Fruit fly (Drosophila melanogaster) whole organism, embryonic: ENCODE data around the gene grsm.

ENCODE experiments used
- ATbp ChIP-seq: fragments of 200-800 bp; sonication (Bioruptor generic); optimal IDR thresholded peaks from 2 replicates; lab custom pipeline; 2017; ENCODE audit warnings: missing biosample characterization, mild to moderate bottlenecking, missing genetic modification characterization, missing genetic modification reagents
- Ada2b ChIP-seq: fragments of 200-800 bp; sonication (Bioruptor generic); IDR thresholded peaks from 2 replicates; pipeline ENCODE4 v1.3.6; 2022; ENCODE audit warnings: missing biosample characterization, missing genetic modification characterization
- Atf3 ChIP-seq: fragments of 200-800 bp; sonication (Bioruptor generic); optimal IDR thresholded peaks from 3 replicates; lab custom pipeline; 2016; ENCODE audit warnings: missing biosample characterization, missing genetic modification characterization
- Bgb ChIP-seq: fragments of 200-800 bp; sonication (Bioruptor generic); IDR thresholded peaks from 2 replicates; pipeline ENCODE4 v1.3.6; 2022; ENCODE audit warnings: missing biosample characterization, missing genetic modification characterization; ENCODE audit not compliant: partially characterized antibody
- CG10462 ChIP-seq: fragments of 200-800 bp; sonication (Bioruptor generic); optimal IDR thresholded peaks from 2 replicates; lab custom pipeline; 2016; ENCODE audit warnings: missing biosample characterization, missing genetic modification characterization
- CG10979 ChIP-seq: fragments of 200-800 bp; sonication (Bioruptor generic); optimal IDR thresholded peaks from 2 replicates; lab custom pipeline; 2018; ENCODE audit warnings: missing biosample characterization, mild to moderate bottlenecking, missing genetic modification characterization, moderate library complexity
- CG13287 ChIP-seq: fragments of 200-800 bp; sonication (Bioruptor generic); IDR thresholded peaks from 2 replicates; pipeline ENCODE4 v1.3.6; 2022; ENCODE audit warnings: missing biosample characterization, missing genetic modification characterization; ENCODE audit not compliant: partially characterized antibody
- CG16863 ChIP-seq: fragments of 200-800 bp; sonication (Bioruptor generic); optimal IDR thresholded peaks from 3 replicates; lab custom pipeline; 2016; ENCODE audit warnings: missing biosample characterization, missing genetic modification characterization
- CG17612 ChIP-seq: fragments of 200-800 bp; sonication (Bioruptor generic); IDR thresholded peaks from 2 replicates; pipeline ENCODE4 v1.3.6; 2022; ENCODE audit warnings: missing biosample characterization, missing genetic modification characterization
- CG18599 ChIP-seq: fragments of 200-800 bp; sonication (Bioruptor generic); optimal IDR thresholded peaks from 3 replicates; lab custom pipeline; 2017; ENCODE audit warnings: missing biosample characterization, missing genetic modification characterization, mild to moderate bottlenecking, moderate library complexity, missing genetic modification reagents
- CG2202 ChIP-seq: fragments of 200-800 bp; sonication (Bioruptor generic); optimal IDR thresholded peaks from 2 replicates; lab custom pipeline; 2018; ENCODE audit warnings: missing biosample characterization, mild to moderate bottlenecking, missing genetic modification characterization
- CG30020 ChIP-seq: fragments of 200-800 bp; optimal IDR thresholded peaks from 2 replicates; lab custom pipeline; 2019; ENCODE audit warnings: missing biosample characterization, mild to moderate bottlenecking, missing genetic modification characterization, moderate library complexity
- CG30403 ChIP-seq: fragments of 200-800 bp; sonication (Bioruptor generic); optimal IDR thresholded peaks from 3 replicates; lab custom pipeline; 2016; ENCODE audit warnings: missing biosample characterization, missing genetic modification characterization
- CG34224 ChIP-seq: fragments of 200-800 bp; sonication (Bioruptor generic); IDR thresholded peaks from 3 replicates; pipeline ENCODE4 v1.3.6; 2022; ENCODE audit warnings: missing biosample characterization, missing genetic modification characterization; ENCODE audit not compliant: partially characterized antibody
- CG4328 ChIP-seq: fragments of 200-800 bp; sonication (Bioruptor generic); optimal IDR thresholded peaks from 3 replicates; lab custom pipeline; 2017; ENCODE audit warnings: missing biosample characterization, missing genetic modification reagents, missing genetic modification characterization
- CG4617 ChIP-seq: fragments of 200-800 bp; sonication (Bioruptor generic); optimal IDR thresholded peaks from 3 replicates; lab custom pipeline; 2016; ENCODE audit warnings: missing biosample characterization, missing genetic modification characterization, borderline replicate concordance
- CG4730 ChIP-seq: fragments of 200-800 bp; sonication (Bioruptor generic); IDR thresholded peaks from 2 replicates; pipeline ENCODE4 v1.3.6; 2022; ENCODE audit warnings: missing biosample characterization, missing genetic modification characterization
- CG6175 ChIP-seq: fragments of 200-800 bp; sonication (Bioruptor generic); IDR thresholded peaks from 3 replicates; pipeline ENCODE4 v1.3.6; 2022; ENCODE audit warnings: missing biosample characterization, missing genetic modification characterization
- CG6654 ChIP-seq: fragments of 200-800 bp; sonication (Bioruptor generic); optimal IDR thresholded peaks from 2 replicates; lab custom pipeline; 2017; ENCODE audit warnings: missing biosample characterization, mild to moderate bottlenecking, missing genetic modification characterization
- CG6689 ChIP-seq: fragments of 200-800 bp; sonication (Bioruptor generic); IDR thresholded peaks from 2 replicates; pipeline ENCODE4 v1.3.6; 2022; ENCODE audit warnings: missing biosample characterization, missing genetic modification characterization
- CG9437 ChIP-seq: fragments of 200-800 bp; sonication (Bioruptor generic); optimal IDR thresholded peaks from 2 replicates; lab custom pipeline; 2018; ENCODE audit warnings: missing biosample characterization, mild to moderate bottlenecking, missing genetic modification characterization
- CrebB ChIP-seq: fragments of 200-800 bp; sonication (Bioruptor generic); optimal IDR thresholded peaks from 3 replicates; lab custom pipeline; 2018; ENCODE audit warnings: missing biosample characterization, mild to moderate bottlenecking, missing genetic modification characterization
- D19B ChIP-seq: fragments of 200-800 bp; sonication (Bioruptor generic); optimal IDR thresholded peaks from 2 replicates; lab custom pipeline; 2017; ENCODE audit warnings: missing biosample characterization, mild to moderate bottlenecking, missing genetic modification characterization
- Drgx ChIP-seq: fragments of 200-800 bp; sonication (Bioruptor generic); IDR thresholded peaks from 2 replicates; pipeline ENCODE4 v1.3.6; 2022; ENCODE audit warnings: missing biosample characterization, missing genetic modification characterization
- E2f2 ChIP-seq: fragments of 200-800 bp; sonication (Bioruptor generic); IDR thresholded peaks from 2 replicates; pipeline ENCODE4 v1.3.6; 2022; ENCODE audit warnings: missing biosample characterization, missing genetic modification characterization
- Gsc ChIP-seq: fragments of 200-800 bp; sonication (Bioruptor generic); IDR thresholded peaks from 2 replicates; pipeline ENCODE4 v1.3.6; 2022; ENCODE audit warnings: missing biosample characterization, missing genetic modification characterization
- Hmr ChIP-seq: fragments of 200-800 bp; sonication (Bioruptor generic); optimal IDR thresholded peaks from 3 replicates; lab custom pipeline; 2017; ENCODE audit warnings: mild to moderate bottlenecking, missing biosample characterization, missing genetic modification reagents, missing genetic modification characterization
- NFAT ChIP-seq: fragments of 200-800 bp; sonication (Bioruptor generic); IDR thresholded peaks from 2 replicates; pipeline ENCODE4 v1.3.6; 2022; ENCODE audit warnings: missing biosample characterization, missing genetic modification characterization
- PHDP ChIP-seq: fragments of 200-800 bp; sonication (Bioruptor generic); optimal IDR thresholded peaks from 3 replicates; lab custom pipeline; 2018; ENCODE audit warnings: missing biosample characterization, mild to moderate bottlenecking, missing genetic modification characterization, moderate library complexity
- Ptx1 ChIP-seq: fragments of 200-800 bp; sonication (Bioruptor generic); IDR thresholded peaks from 2 replicates; pipeline ENCODE4 v1.3.6; 2022; ENCODE audit warnings: missing biosample characterization, missing genetic modification characterization
- Spps ChIP-seq: fragments of 200-800 bp; sonication (Bioruptor generic); optimal IDR thresholded peaks from 2 replicates; lab custom pipeline; 2018; ENCODE audit warnings: missing biosample characterization, mild to moderate bottlenecking, missing genetic modification characterization
- Sry-β ChIP-seq: fragments of 200-800 bp; sonication (Bioruptor generic); optimal IDR thresholded peaks from 2 replicates; lab custom pipeline; 2018; ENCODE audit warnings: missing biosample characterization, mild to moderate bottlenecking, missing genetic modification characterization, moderate library complexity
- Stat92E ChIP-seq, 3 experiments: fragments of >200 bp in 2 of 3; fragments of 200-800 bp in 1 of 3; sonication (Bioruptor generic) in 1 of 3; optimal IDR thresholded peaks; 2 replicates each; lab custom pipeline; 2017 to 2019; ENCODE audit warnings: missing biosample characterization in 3 of 3, missing genetic modification characterization in 3 of 3, mild to moderate bottlenecking in 1 of 3, moderate library complexity in 1 of 3
- ash1 ChIP-seq: fragments of 200-800 bp; sonication (Bioruptor generic); optimal IDR thresholded peaks from 2 replicates; lab custom pipeline; 2018; ENCODE audit warnings: missing biosample characterization, mild to moderate bottlenecking, missing genetic modification characterization
- bbx ChIP-seq: fragments of 200-800 bp; sonication (Bioruptor generic); IDR thresholded peaks from 2 replicates; pipeline ENCODE4 v1.3.6; 2022; ENCODE audit warnings: missing biosample characterization, missing genetic modification characterization; ENCODE audit not compliant: partially characterized antibody
- bcd ChIP-seq: fragments of 200-800 bp; sonication (Bioruptor generic); optimal IDR thresholded peaks from 2 replicates; lab custom pipeline; 2017; ENCODE audit warnings: missing biosample characterization, mild to moderate bottlenecking, missing genetic modification characterization
- ci ChIP-seq: fragments of 200-800 bp; sonication (Bioruptor generic); IDR thresholded peaks from 3 replicates; pipeline ENCODE4 v1.3.6; 2022; ENCODE audit warnings: missing biosample characterization, missing genetic modification characterization
- croc ChIP-seq: fragments of 200-800 bp; sonication (Bioruptor generic); conservative IDR thresholded peaks from 3 replicates; pipeline ENCODE4 v1.3.6; 2022; ENCODE audit warnings: missing biosample characterization, missing genetic modification characterization
- dmrt99B ChIP-seq: fragments of 200-800 bp; sonication (Bioruptor generic); optimal IDR thresholded peaks from 2 replicates; lab custom pipeline; 2018; ENCODE audit warnings: missing biosample characterization, mild to moderate bottlenecking, missing genetic modification characterization, moderate library complexity
- ems ChIP-seq: fragments of 200-800 bp; sonication (Bioruptor generic); optimal IDR thresholded peaks from 3 replicates; lab custom pipeline; 2016; ENCODE audit warnings: missing biosample characterization, missing genetic modification characterization
- fd64A ChIP-seq: fragments of 200-800 bp; sonication (Bioruptor generic); optimal IDR thresholded peaks from 3 replicates; lab custom pipeline; 2018; ENCODE audit warnings: missing biosample characterization, mild to moderate bottlenecking, missing genetic modification characterization
- fu2 ChIP-seq: fragments of 200-800 bp; sonication (Bioruptor generic); optimal IDR thresholded peaks from 2 replicates; lab custom pipeline; 2016; ENCODE audit warnings: missing biosample characterization, missing genetic modification characterization
- lilli ChIP-seq: fragments of 200-800 bp; sonication (Bioruptor generic); optimal IDR thresholded peaks from 3 replicates; lab custom pipeline; 2016; ENCODE audit warnings: missing biosample characterization, missing genetic modification characterization
- lola ChIP-seq, 3 experiments: fragments of >200 bp in 2 of 3; fragments of 200-800 bp in 1 of 3; sonication (Bioruptor generic) in 1 of 3; optimal IDR thresholded peaks; 2 replicates each; lab custom pipeline; 2017 to 2019; ENCODE audit warnings: missing biosample characterization in 3 of 3, missing genetic modification characterization in 3 of 3, mild to moderate bottlenecking in 1 of 3, moderate library complexity in 1 of 3
- mirr ChIP-seq: fragments of 200-800 bp; sonication (Bioruptor generic); optimal IDR thresholded peaks from 3 replicates; lab custom pipeline; 2018; ENCODE audit warnings: missing biosample characterization, mild to moderate bottlenecking, missing genetic modification characterization
- slbo ChIP-seq: fragments of 200-800 bp; sonication (Bioruptor generic); IDR thresholded peaks from 2 replicates; pipeline ENCODE4 v1.3.6; 2022; ENCODE audit warnings: missing biosample characterization, missing genetic modification characterization
- sna ChIP-seq: fragments of 200-800 bp; sonication (Bioruptor generic); IDR thresholded peaks from 2 replicates; pipeline ENCODE4 v1.3.6; 2022; ENCODE audit warnings: missing biosample characterization, missing genetic modification characterization; ENCODE audit not compliant: partially characterized antibody
- sqz ChIP-seq: fragments of 200-800 bp; sonication (Bioruptor generic); optimal IDR thresholded peaks from 3 replicates; lab custom pipeline; 2018; ENCODE audit warnings: missing biosample characterization, mild to moderate bottlenecking, missing genetic modification characterization
- tna ChIP-seq: fragments of 200-800 bp; sonication (Bioruptor generic); IDR thresholded peaks from 2 replicates; pipeline ENCODE4 v1.3.6; 2022; ENCODE audit warnings: missing biosample characterization, missing genetic modification characterization; ENCODE audit not compliant: partially characterized antibody
- twi ChIP-seq: fragments of 200-800 bp; optimal IDR thresholded peaks from 2 replicates; lab custom pipeline; 2019; ENCODE audit warnings: missing biosample characterization, mild to moderate bottlenecking, missing genetic modification characterization, moderate library complexity
- wdn ChIP-seq: fragments of 200-800 bp; sonication (Bioruptor generic); IDR thresholded peaks from 2 replicates; pipeline ENCODE4 v1.3.6; 2022; ENCODE audit warnings: missing biosample characterization, missing genetic modification characterization

grsm gene

dm6 chr3R:12995522-12995921 is 28.0 kb upstream of the grsm start, which contains the start of gene CG7488 (continued):
- TF ChIP-seq CG6654 (GFP tag; lab: Kevin White, UChicago) (no peak), CG30403 (GFP tag; lab: Kevin White, UChicago) (no peak), ems (no peak), fu2 (GFP tag; lab: Kevin White, UChicago) (no peak), E2f2 (peak; percentile 91), Drgx (GFP tag; lab: Robert Waterston, UW) (no peak), Stat92E (GFP tag; optimal IDR thresholded peaks at IDR 0.05; lab: Kevin White, UChicago) (no peak), CG16863 (GFP tag; lab: Kevin White, UChicago) (no peak), Bgb (GFP tag; lab: Robert Waterston, UW) (peak; percentile 85), twi (tag; lab: Kevin White, UChicago) (no peak), D19B (no peak), dmrt99B (tag; lab: Kevin White, UChicago) (no peak), Gsc (GFP tag; lab: Robert Waterston, UW) (no peak), NFAT (GFP tag; lab: Robert Waterston, UW) (no peak), CG18599 (GFP tag; lab: Kevin White, UChicago) (no peak), lilli (no peak), lola (GFP tag; optimal IDR thresholded peaks at IDR 0.05; lab: Kevin White, UChicago) (no peak), CG2202 (tag; lab: Kevin White, UChicago) (no peak), fd64A (GFP tag; lab: Kevin White, UChicago) (no peak), ATbp (GFP tag; lab: Kevin White, UChicago) (no peak), CG13287 (GFP tag; lab: Robert Waterston, UW) (peak; percentile 92), Sry-β (GFP tag; lab: Kevin White, UChicago) (no peak), CG6689 (GFP tag; lab: Robert Waterston, UW) (no peak), CrebB (no peak), Spps (tag; lab: Kevin White, UChicago) (no peak), CG34224 (GFP tag; lab: Robert Waterston, UW) (peak; percentile 97), mirr (GFP tag; lab: Kevin White, UChicago) (no peak), CG4617 (peak; percentile 30), Ada2b (GFP tag; lab: Robert Waterston, UW) (no peak), CG10462 (GFP tag; lab: Kevin White, UChicago) (no peak), slbo (no peak), CG9437 (GFP tag; lab: Kevin White, UChicago) (peak; percentile 25), CG6175 (GFP tag; lab: Robert Waterston, UW) (no peak), CG10979 (tag; lab: Kevin White, UChicago) (no peak), bbx (GFP tag; lab: Robert Waterston, UW) (peak; percentile 87), croc (GFP tag; lab: Robert Waterston, UW) (no peak), ash1 (GFP tag; lab: Kevin White, UChicago) (no peak), bcd (GFP tag; lab: Kevin White, UChicago) (no peak), Ptx1 (GFP tag; lab: Robert Waterston, UW) (no peak), sna (GFP tag; lab: Robert Waterston, UW) (peak; percentile 92), CG30020 (tag; lab: Kevin White, UChicago) (no peak), Atf3 (no peak), wdn (no peak), CG17612 (GFP tag; lab: Robert Waterston, UW) (no peak), tna (peak; percentile 85), ci (GFP tag; lab: Robert Waterston, UW) (no peak), Hmr (GFP tag; lab: Kevin White, UChicago) (no peak), CG4328 (GFP tag; lab: Kevin White, UChicago) (no peak), CG4730 (no peak), sqz (GFP tag; lab: Kevin White, UChicago) (no peak), PHDP (tag; lab: Kevin White, UChicago) (no peak)
